Worm (Caenorhabditis elegans) whole organism, young adult: Measurements from ENCODE around the gene K07C11.8.
A peak's percentile ranks its signal among the peaks of the same experiment; 100 is the strongest.

Experiments
- B0261.1 ChIP-seq: sonication (generic microtip); optimal IDR thresholded peaks from 2 replicates; lab custom pipeline; 2016; ENCODE audit warnings: mild to moderate bottlenecking, missing genetic modification characterization, moderate library complexity, missing compliant biosample characterization
- B0336.3 ChIP-seq: fragments of 200-800 bp; sonication (Bioruptor generic); IDR thresholded peaks from 2 replicates; pipeline ENCODE4 v1.3.6; 2022; ENCODE audit warnings: missing genetic modification characterization, missing compliant biosample characterization
- C06A6.2 ChIP-seq: fragments of 200-800 bp; sonication (Bioruptor generic); conservative IDR thresholded peaks from 2 replicates; pipeline ENCODE4 v1.3.6; 2022; ENCODE audit warnings: missing genetic modification characterization, missing compliant biosample characterization
- C17E4.6 ChIP-seq: fragments of 200-800 bp; sonication (Bioruptor generic); IDR thresholded peaks from 2 replicates; pipeline ENCODE4 v1.3.6; 2022; ENCODE audit warnings: missing genetic modification reagents, missing genetic modification characterization, missing compliant biosample characterization
- D2030.7 ChIP-seq: fragments of 200-800 bp; sonication (Bioruptor generic); IDR thresholded peaks from 2 replicates; pipeline ENCODE4 v1.3.6; 2022; ENCODE audit warnings: missing genetic modification reagents, missing genetic modification characterization, missing compliant biosample characterization
- F37B4.10 ChIP-seq: fragments of 200-800 bp; sonication (Bioruptor generic); IDR thresholded peaks from 2 replicates; pipeline ENCODE4 v1.3.6; 2022; ENCODE audit warnings: missing genetic modification characterization, missing compliant biosample characterization
- F49E8.2 ChIP-seq: sonication (generic microtip); optimal IDR thresholded peaks from 3 replicates; lab custom pipeline; 2017; ENCODE audit warnings: missing genetic modification characterization, mild to moderate bottlenecking, missing compliant biosample characterization, antibody characterized with exemption, moderate library complexity; ENCODE audit not compliant: insufficient read depth
- F52B5.7 ChIP-seq: sonication (generic microtip); optimal IDR thresholded peaks from 2 replicates; lab custom pipeline; 2016; ENCODE audit warnings: mild to moderate bottlenecking, missing genetic modification characterization, missing compliant biosample characterization
- F55B11.4 ChIP-seq: sonication (generic microtip); optimal IDR thresholded peaks from 2 replicates; lab custom pipeline; 2016; ENCODE audit warnings: missing compliant biosample characterization, missing genetic modification characterization, borderline replicate concordance; ENCODE audit not compliant: insufficient read depth
- K11D2.4 ChIP-seq: fragments of 200-800 bp; sonication (Bioruptor generic); IDR thresholded peaks from 2 replicates; pipeline ENCODE4 v1.3.6; 2022; ENCODE audit warnings: missing genetic modification reagents, missing genetic modification characterization, missing compliant biosample characterization
- K12H6.12 ChIP-seq: fragments of 200-800 bp; sonication (Bioruptor generic); optimal IDR thresholded peaks from 2 replicates; lab custom pipeline; 2018; ENCODE audit warnings: mild to moderate bottlenecking, missing genetic modification characterization, missing compliant biosample characterization
- T26A5.8 ChIP-seq: sonication (generic microtip); optimal IDR thresholded peaks from 2 replicates; lab custom pipeline; 2016; ENCODE audit warnings: missing genetic modification characterization, missing compliant biosample characterization
- Y56A3A.18 ChIP-seq: fragments of 200-800 bp; sonication (Bioruptor generic); IDR thresholded peaks from 2 replicates; pipeline ENCODE4 v1.3.6; 2022; ENCODE audit warnings: missing genetic modification reagents, missing genetic modification characterization, missing compliant biosample characterization
- Y67H2A.10 ChIP-seq: fragments of 200-800 bp; sonication (Bioruptor generic); conservative IDR thresholded peaks from 2 replicates; pipeline ENCODE4 v1.3.6; 2022; ENCODE audit warnings: missing genetic modification reagents, missing genetic modification characterization, missing compliant biosample characterization
- Y95B8A.8 ChIP-seq: fragments of 200-800 bp; sonication (Bioruptor generic); IDR thresholded peaks from 2 replicates; pipeline ENCODE4 v1.3.6; 2022; ENCODE audit warnings: missing genetic modification reagents, missing genetic modification characterization, missing compliant biosample characterization
- akir-1 ChIP-seq: fragments of 200-800 bp; sonication (Bioruptor generic); optimal IDR thresholded peaks from 2 replicates; lab custom pipeline; 2018; ENCODE audit warnings: mild to moderate bottlenecking, missing genetic modification characterization, moderate library complexity, missing compliant biosample characterization
- attf-5 ChIP-seq: fragments of 200-800 bp; sonication (Bioruptor generic); optimal IDR thresholded peaks from 2 replicates; lab custom pipeline; 2018; ENCODE audit warnings: mild to moderate bottlenecking, missing genetic modification characterization, missing compliant biosample characterization
- bed-1 ChIP-seq: fragments of 200-800 bp; sonication (Bioruptor generic); IDR thresholded peaks from 2 replicates; pipeline ENCODE4 v1.3.6; 2022; ENCODE audit warnings: missing genetic modification reagents, missing genetic modification characterization, missing compliant biosample characterization
- ceh-100 ChIP-seq: fragments of 200-800 bp; sonication (Bioruptor generic); IDR thresholded peaks from 2 replicates; pipeline ENCODE4 v1.3.6; 2022; ENCODE audit warnings: missing genetic modification reagents, missing genetic modification characterization, missing compliant biosample characterization
- ceh-27 ChIP-seq: fragments of 200-800 bp; sonication (Bioruptor generic); optimal IDR thresholded peaks from 2 replicates; lab custom pipeline; 2018; ENCODE audit warnings: mild to moderate bottlenecking, missing genetic modification characterization, moderate library complexity, missing compliant biosample characterization
- ceh-91 ChIP-seq: fragments of 200-800 bp; sonication (Bioruptor generic); IDR thresholded peaks from 2 replicates; pipeline ENCODE4 v1.3.6; 2022; ENCODE audit warnings: missing genetic modification reagents, missing genetic modification characterization, missing compliant biosample characterization
- chd-7 ChIP-seq: sonication (generic microtip); optimal IDR thresholded peaks from 2 replicates; lab custom pipeline; 2016; ENCODE audit warnings: mild to moderate bottlenecking, missing genetic modification characterization, moderate library complexity, missing compliant biosample characterization
- ekl-4 ChIP-seq: fragments of 200-800 bp; sonication (Bioruptor generic); IDR thresholded peaks from 2 replicates; pipeline ENCODE4 v1.3.6; 2022; ENCODE audit warnings: missing genetic modification reagents, missing genetic modification characterization, missing compliant biosample characterization
- ets-4 ChIP-seq: fragments of 200-800 bp; sonication (Bioruptor generic); optimal IDR thresholded peaks from 2 replicates; lab custom pipeline; 2018; ENCODE audit warnings: mild to moderate bottlenecking, missing genetic modification characterization, missing compliant biosample characterization
- fkh-3 ChIP-seq: sonication (generic microtip); optimal IDR thresholded peaks from 2 replicates; lab custom pipeline; 2016; ENCODE audit warnings: mild to moderate bottlenecking, missing genetic modification characterization, missing compliant biosample characterization
- hlh-12 ChIP-seq: sonication (generic microtip); optimal IDR thresholded peaks from 2 replicates; lab custom pipeline; 2016; ENCODE audit warnings: missing genetic modification characterization, missing compliant biosample characterization
- lag-1 ChIP-seq: fragments of 200-800 bp; sonication (Bioruptor generic); IDR thresholded peaks from 2 replicates; pipeline ENCODE4 v1.3.6; 2022; ENCODE audit warnings: missing genetic modification reagents, missing genetic modification characterization, missing compliant biosample characterization
- lin-26 ChIP-seq: fragments of 200-800 bp; sonication (Bioruptor generic); IDR thresholded peaks from 2 replicates; pipeline ENCODE4 v1.3.6; 2022; ENCODE audit warnings: missing genetic modification reagents, missing genetic modification characterization, missing compliant biosample characterization
- lin-35 ChIP-seq, 3 experiments: fragments of 150-350 bp in 2 of 3; sonication (generic microtip) in 1 of 3; optimal IDR thresholded peaks; 2 replicates each; lab custom pipeline; 2014 to 2018; ENCODE audit warnings: missing biosample characterization in 3 of 3, missing genetic modification characterization in 3 of 3, missing genetic modification reagents in 3 of 3
- madf-6 ChIP-seq: fragments of 200-800 bp; sonication (Bioruptor generic); IDR thresholded peaks from 2 replicates; pipeline ENCODE4 v1.3.6; 2022; ENCODE audit warnings: missing genetic modification reagents, missing genetic modification characterization, missing compliant biosample characterization
- mxl-1 ChIP-seq: sonication (generic microtip); optimal IDR thresholded peaks from 2 replicates; lab custom pipeline; 2016; ENCODE audit warnings: missing genetic modification characterization, missing compliant biosample characterization
- nfya-2 ChIP-seq: fragments of 200-800 bp; sonication (Bioruptor generic); IDR thresholded peaks from 2 replicates; pipeline ENCODE4 v1.3.6; 2022; ENCODE audit warnings: missing genetic modification reagents, missing genetic modification characterization, missing compliant biosample characterization
- nfyb-1 ChIP-seq: fragments of 200-800 bp; sonication (Bioruptor generic); IDR thresholded peaks from 2 replicates; pipeline ENCODE4 v1.3.6; 2022; ENCODE audit warnings: missing genetic modification reagents, missing genetic modification characterization, missing compliant biosample characterization
- nhr-179 ChIP-seq: sonication (generic microtip); optimal IDR thresholded peaks from 2 replicates; lab custom pipeline; 2016; ENCODE audit warnings: mild to moderate bottlenecking, missing genetic modification characterization, missing compliant biosample characterization
- nhr-80 ChIP-seq: sonication (generic microtip); optimal IDR thresholded peaks from 2 replicates; lab custom pipeline; 2016; ENCODE audit warnings: missing genetic modification characterization, missing compliant biosample characterization
- nhr-90 ChIP-seq: sonication (generic microtip); optimal IDR thresholded peaks from 2 replicates; lab custom pipeline; 2016; ENCODE audit warnings: missing genotype, mild to moderate bottlenecking, missing genetic modification characterization, missing compliant biosample characterization
- pbrm-1 ChIP-seq: fragments of 200-800 bp; sonication (Bioruptor generic); IDR thresholded peaks from 2 replicates; pipeline ENCODE4 v1.3.6; 2022; ENCODE audit warnings: missing genetic modification reagents, missing genetic modification characterization, missing compliant biosample characterization
- pha-4 ChIP-seq: fragments of 150-350 bp; sonication (generic microtip); optimal IDR thresholded peaks from 2 replicates; lab custom pipeline; 2014; ENCODE audit warnings: missing biosample characterization, missing genetic modification reagents, missing genetic modification characterization
- rpc-1 ChIP-seq, 2 experiments: fragments of 150-350 bp in 1 of 2; sonication (generic microtip) in 1 of 2; optimal IDR thresholded peaks; 2 replicates each; lab custom pipeline; 2014 to 2018; ENCODE audit warnings: missing biosample characterization in 1 of 2, missing genetic modification characterization in 1 of 2, missing genetic modification reagents in 1 of 2, missing genotype in 1 of 2
- sdz-38 ChIP-seq: sonication (generic microtip); optimal IDR thresholded peaks from 2 replicates; lab custom pipeline; 2016; ENCODE audit warnings: missing genotype, missing genetic modification characterization, missing compliant biosample characterization
- snpc-1.1 ChIP-seq: sonication (generic microtip); optimal IDR thresholded peaks from 2 replicates; lab custom pipeline; 2017; ENCODE audit warnings: missing genetic modification characterization, mild to moderate bottlenecking, missing compliant biosample characterization, antibody characterized with exemption, moderate library complexity, missing genotype, missing genetic modification reagents; ENCODE audit not compliant: insufficient read depth
- snpc-3.4 ChIP-seq: sonication (generic microtip); optimal IDR thresholded peaks from 2 replicates; lab custom pipeline; 2017; ENCODE audit warnings: missing genetic modification characterization, mild to moderate bottlenecking, missing compliant biosample characterization, antibody characterized with exemption, moderate library complexity, missing genotype, missing genetic modification reagents
- tbp1 ChIP-seq: fragments of 200-800 bp; sonication (Bioruptor generic); optimal IDR thresholded peaks from 2 replicates; lab custom pipeline; 2018; ENCODE audit warnings: mild to moderate bottlenecking, missing genetic modification characterization, missing compliant biosample characterization
- tbx-9 ChIP-seq: sonication (generic microtip); optimal IDR thresholded peaks from 2 replicates; lab custom pipeline; 2016; ENCODE audit warnings: borderline replicate concordance, missing genetic modification characterization, inconsistent platforms, missing compliant biosample characterization
- unc-130 ChIP-seq: sonication (generic microtip); optimal IDR thresholded peaks from 2 replicates; lab custom pipeline; 2016; ENCODE audit warnings: missing genetic modification reagents, missing genetic modification characterization, missing compliant biosample characterization
- xnd-1 ChIP-seq: sonication (generic microtip); optimal IDR thresholded peaks from 2 replicates; lab custom pipeline; 2016; ENCODE audit warnings: missing genotype, missing genetic modification reagents, missing genetic modification characterization, missing compliant biosample characterization
- zfh-2 ChIP-seq: fragments of 200-800 bp; sonication (Bioruptor generic); conservative IDR thresholded peaks from 2 replicates; pipeline ENCODE4 v1.3.6; 2022; ENCODE audit warnings: missing genetic modification reagents, missing genetic modification characterization, missing compliant biosample characterization
- ztf-22 ChIP-seq: fragments of 200-800 bp; sonication (Bioruptor generic); optimal IDR thresholded peaks from 2 replicates; lab custom pipeline; 2018; ENCODE audit warnings: mild to moderate bottlenecking, missing genetic modification characterization, moderate library complexity, missing compliant biosample characterization

The K07C11.8 gene

DNA sequence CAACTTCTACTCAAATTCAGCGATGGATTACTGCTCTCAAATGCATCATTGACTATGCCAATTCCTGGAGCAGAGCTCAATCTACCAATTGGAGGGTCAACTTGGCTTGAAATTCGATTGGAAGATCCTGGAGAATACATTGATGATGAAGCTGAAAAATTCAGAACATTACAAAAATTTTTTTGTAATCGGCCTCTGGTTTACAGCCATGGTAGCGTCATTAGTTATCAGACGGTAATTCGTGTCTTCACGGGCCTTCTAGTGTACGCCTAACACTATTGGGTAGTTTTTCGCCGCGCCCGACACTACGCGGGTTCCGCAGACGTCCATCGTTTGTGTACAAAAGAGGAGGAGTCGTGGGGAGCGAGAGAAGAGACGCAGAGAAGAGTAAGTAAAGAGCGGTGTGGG is 11.0 kb upstream of the K07C11.8 start (continued):
- TF ChIP-seq bed-1 (GFP tag; lab: Robert Waterston, UW), result no peak
- TF ChIP-seq snpc-1.1 (tag; lab: Kevin White, UChicago), result peak; percentile 99
- TF ChIP-seq tbx-9 (tag; lab: Kevin White, UChicago), result no peak
- no peak for TF ChIP-seq lag-1
- peak; percentile 65 for TF ChIP-seq ceh-91
- no peak for TF ChIP-seq F55B11.4 (tag; lab: Kevin White, UChicago)
- no peak for TF ChIP-seq sdz-38 (tag; lab: Kevin White, UChicago)
- peak; percentile 54 for TF ChIP-seq K12H6.12 (tag; lab: Kevin White, UChicago)
- TF ChIP-seq C17E4.6, result peak; percentile 83
- peak; percentile 37; the same call in 1 of the 2 replicates for TF ChIP-seq K11D2.4
- peak; percentile 47 for TF ChIP-seq attf-5 (GFP tag; lab: Kevin White, UChicago)
- TF ChIP-seq chd-7 (tag; lab: Kevin White, UChicago), result peak; percentile 74
- TF ChIP-seq ceh-27 (GFP tag; lab: Kevin White, UChicago), result peak; percentile 66
- peak; percentile 66 for TF ChIP-seq xnd-1
- no peak for TF ChIP-seq nfya-2 (GFP tag; lab: Robert Waterston, UW)
- TF ChIP-seq B0336.3 (GFP tag; lab: Robert Waterston, UW), result peak; percentile 96
- peak; percentile 54 for TF ChIP-seq fkh-3 (tag; lab: Kevin White, UChicago)
- TF ChIP-seq ekl-4 (GFP tag; lab: Robert Waterston, UW), result peak; percentile 94
- TF ChIP-seq nhr-90 (tag; lab: Kevin White, UChicago), result peak; percentile 49
- peak; percentile 59 for TF ChIP-seq B0261.1 (tag; lab: Kevin White, UChicago)
- TF ChIP-seq Y56A3A.18 (GFP tag; lab: Robert Waterston, UW), result peak; percentile 94
- peak; percentile 31 for TF ChIP-seq mxl-1
- TF ChIP-seq nhr-179 (tag; lab: Kevin White, UChicago), result no peak
- TF ChIP-seq ztf-22 (GFP tag; lab: Kevin White, UChicago), result peak; percentile 22
- TF ChIP-seq pha-4 (tag; lab: Kevin White, UChicago), result no peak
- peak; percentile 91 for TF ChIP-seq madf-6 (GFP tag; lab: Robert Waterston, UW)
- peak; percentile 91 for TF ChIP-seq nfyb-1 (GFP tag; lab: Robert Waterston, UW)
- TF ChIP-seq ceh-100 (GFP tag; lab: Robert Waterston, UW), result peak; percentile 92
- no peak for TF ChIP-seq T26A5.8 (tag; lab: Kevin White, UChicago)
- peak; percentile 99 for TF ChIP-seq snpc-3.4
- TF ChIP-seq lin-26 (GFP tag; lab: Robert Waterston, UW), result peak; percentile 59; the same call in 1 of the 2 replicates
- no peak for TF ChIP-seq F37B4.10
- TF ChIP-seq hlh-12, result no peak
- peak; percentile 49 for TF ChIP-seq akir-1
- TF ChIP-seq nhr-80, result peak; percentile 53
- peak; percentile 74 for TF ChIP-seq C06A6.2 (GFP tag; lab: Robert Waterston, UW)
- peak; percentile 62 for TF ChIP-seq unc-130 (GFP tag; lab: Kevin White, UChicago)
- TF ChIP-seq F49E8.2 (tag; lab: Kevin White, UChicago), result peak; percentile 96
- peak; percentile 84 for TF ChIP-seq tbp1 (GFP tag; lab: Kevin White, UChicago)
- peak; percentile 98 for TF ChIP-seq D2030.7 (GFP tag; lab: Robert Waterston, UW)
- TF ChIP-seq Y95B8A.8, result peak; percentile 86
- TF ChIP-seq pbrm-1 (GFP tag; lab: Robert Waterston, UW), result peak; percentile 100
- no peak for TF ChIP-seq F52B5.7 (tag; lab: Kevin White, UChicago)
- peak; percentile 75 for TF ChIP-seq zfh-2 (GFP tag; lab: Robert Waterston, UW)
- TF ChIP-seq Y67H2A.10, result no peak
- TF ChIP-seq ets-4, result peak; percentile 61
- TF ChIP-seq rpc-1 (optimal IDR thresholded peaks at IDR 0.05; lab: Kevin White, UChicago), result peak; percentile 14
- TF ChIP-seq rpc-1 (tag; optimal IDR thresholded peaks at IDR 0.05; lab: Kevin White, UChicago), result peak; percentile 23
- TF ChIP-seq lin-35 (GFP tag; optimal IDR thresholded peaks at IDR 0.05; lab: Kevin White, UChicago), result peak in 2 of 3 experiments; percentile 31 to 75
